Worm (Caenorhabditis elegans) whole organism, L2 larva: Measurements from ENCODE around the gene str-3.
"Not testable (repeated sequence)": the region's sequence is repeated elsewhere in the genome, so short reads cannot be mapped to it uniquely, and the experiment has no call there.

Experiments used
- ama-1 ChIP-seq: fragments of 150-350 bp; optimal IDR thresholded peaks from 2 replicates; lab custom pipeline; 2018; ENCODE audit warnings: inconsistent platforms
- elt-3 ChIP-seq: sonication (generic microtip); optimal IDR thresholded peaks from 2 replicates; lab custom pipeline; 2017; ENCODE audit warnings: missing biosample characterization, missing genetic modification characterization
- mab-5 ChIP-seq: fragments of 150-350 bp; optimal IDR thresholded peaks from 2 replicates; lab custom pipeline; 2014; ENCODE audit warnings: missing biosample characterization, missing genetic modification characterization

- not testable (repeated sequence) for TF ChIP-seq ama-1, elt-3, mab-5
These were observed 29.3 kb downstream of the str-3 start for ce11 chrIV:11070895-11071294.
